Worm (Caenorhabditis elegans) whole organism, L2 larva: ENCODE data around the gene srd-38.

ENCODE experiments used
- Y55F3AM.14 ChIP-seq: fragments of 200-800 bp; sonication (Bioruptor generic); optimal IDR thresholded peaks from 2 replicates; lab custom pipeline; 2018; ENCODE audit warnings: mild to moderate bottlenecking, missing genetic modification characterization, missing compliant biosample characterization
- crh-2 ChIP-seq: sonication (generic microtip); optimal IDR thresholded peaks from 2 replicates; lab custom pipeline; 2017; ENCODE audit warnings: missing biosample characterization, missing genetic modification characterization
- egl-27 ChIP-seq: sonication (generic microtip); optimal IDR thresholded peaks from 3 replicates; lab custom pipeline; 2017; ENCODE audit warnings: missing biosample characterization, missing genetic modification reagents, missing genetic modification characterization
- lin-11 ChIP-seq: fragments of 150-350 bp; sonication (generic microtip); optimal IDR thresholded peaks from 2 replicates; lab custom pipeline; 2014; ENCODE audit warnings: missing biosample characterization, missing genetic modification characterization, inconsistent platforms, mixed read lengths
- lin-13 ChIP-seq: fragments of 150-350 bp; optimal IDR thresholded peaks from 2 replicates; lab custom pipeline; 2014; ENCODE audit warnings: missing biosample characterization, missing genetic modification reagents, missing genetic modification characterization
- lin-39 ChIP-seq: fragments of 150-350 bp; optimal IDR thresholded peaks from 2 replicates; lab custom pipeline; 2014; ENCODE audit warnings: missing biosample characterization, missing genetic modification reagents, missing genetic modification characterization
- nhr-11 ChIP-seq: fragments of 150-350 bp; optimal IDR thresholded peaks from 2 replicates; lab custom pipeline; 2014; ENCODE audit warnings: missing biosample characterization, missing genetic modification characterization
- nhr-23 ChIP-seq: fragments of 150-350 bp; optimal IDR thresholded peaks from 2 replicates; lab custom pipeline; 2014; ENCODE audit warnings: missing biosample characterization, missing genetic modification reagents, missing genetic modification characterization
- nhr-237 ChIP-seq: fragments of 150-350 bp; optimal IDR thresholded peaks from 2 replicates; lab custom pipeline; 2014; ENCODE audit warnings: missing biosample characterization, missing genetic modification characterization
- snpc-4 ChIP-seq: fragments of 150-350 bp; optimal IDR thresholded peaks from 2 replicates; lab custom pipeline; 2014; ENCODE audit warnings: missing biosample characterization, missing genetic modification characterization
- zag-1 ChIP-seq: fragments of 150-350 bp; optimal IDR thresholded peaks from 2 replicates; lab custom pipeline; 2014; ENCODE audit warnings: missing biosample characterization, missing genetic modification characterization
- ztf-11 ChIP-seq: sonication (generic microtip); optimal IDR thresholded peaks from 2 replicates; lab custom pipeline; 2017; ENCODE audit warnings: missing biosample characterization, missing genetic modification characterization
- ztf-4 ChIP-seq: fragments of 150-350 bp; optimal IDR thresholded peaks from 2 replicates; lab custom pipeline; 2014; ENCODE audit warnings: missing biosample characterization, missing genetic modification characterization

ce11 chrX:13247614-13248013 lies 44.0 kb upstream of the srd-38 start:
- TF ChIP-seq nhr-23, result no peak
- TF ChIP-seq snpc-4, result no peak
- no peak for TF ChIP-seq lin-39 (tag; lab: Kevin White, UChicago)
- TF ChIP-seq Y55F3AM.14, result no peak
- TF ChIP-seq lin-11 (tag; lab: Kevin White, UChicago), result no peak
- TF ChIP-seq zag-1 (tag; lab: Kevin White, UChicago), result no peak
- no peak for TF ChIP-seq ztf-11
- no peak for TF ChIP-seq lin-13 (GFP tag; lab: Kevin White, UChicago)
- TF ChIP-seq nhr-237 (tag; lab: Kevin White, UChicago), result no peak
- TF ChIP-seq nhr-11 (tag; lab: Kevin White, UChicago), result no peak
- no peak for TF ChIP-seq egl-27
- TF ChIP-seq ztf-4 (tag; lab: Kevin White, UChicago), result no peak
- no peak for TF ChIP-seq crh-2
